Worm (Caenorhabditis elegans): ENCODE results near the gene aco-1.

- TF ChIP-seq egl-18 (GFP tag; IDR thresholded peaks at IDR 0.05) (no peak), unc-62 (GFP tag; optimal IDR thresholded peaks at IDR 0.05) (no peak)
Measured at ce11 chrX:11290528-11290927, 49.1 kb upstream of the aco-1 start.

All from whole organism, young adult.